Fruit fly (Drosophila melanogaster): ENCODE measurements around the gene CG16986.

The CG16986 gene

dm6 chr3L:2589911-2590763 lies 10.0 kb upstream of the CG16986 start (continued):
- TF ChIP-seq pan (optimal IDR thresholded peaks at IDR 0.05) (no peak), pan (GFP tag; optimal IDR thresholded peaks at IDR 0.05 in 1 of 2, IDR thresholded peaks at IDR 0.05 in 1 of 2) (peak in 1 of 2 experiments; percentile 71), scrt (GFP tag; optimal IDR thresholded peaks at IDR 0.05) (peak; percentile 26), CG12219 (GFP tag; optimal IDR thresholded peaks at IDR 0.05) (peak; percentile 48), hbn (GFP tag; IDR thresholded peaks at IDR 0.05; ENCODE audit: partially characterized antibody) (peak; percentile 76), gfzf (GFP tag; optimal IDR thresholded peaks at IDR 0.05) (no peak), CG30431 (GFP tag; optimal IDR thresholded peaks at IDR 0.05) (peak; percentile 37), knrl (GFP tag; IDR thresholded peaks at IDR 0.05; ENCODE audit: partially characterized antibody) (peak; percentile 72), CG17568 (GFP tag; optimal IDR thresholded peaks at IDR 0.05) (peak; percentile 40), CG7928 (GFP tag; optimal IDR thresholded peaks at IDR 0.05) (peak; percentile 44), CG6791 (GFP tag; IDR thresholded peaks at IDR 0.05; ENCODE audit: partially characterized antibody) (peak; percentile 51; the same call in 2 of the 3 replicates), esg (GFP tag; conservative IDR thresholded peaks at IDR 0.05) (peak; percentile 66), CG12155 (GFP tag; optimal IDR thresholded peaks at IDR 0.05) (peak; percentile 56), CG18764 (GFP tag; optimal IDR thresholded peaks at IDR 0.05) (peak; percentile 42), dmrt99B (tag; optimal IDR thresholded peaks at IDR 0.05) (peak; percentile 80), schlank (tag; optimal IDR thresholded peaks at IDR 0.05) (peak; percentile 22), E2f1 (GFP tag; IDR thresholded peaks at IDR 0.05) (peak; percentile 40; the same call in 1 of the 2 replicates), Dek (tag; optimal IDR thresholded peaks at IDR 0.05) (peak; percentile 69), CG6813 (GFP tag; optimal IDR thresholded peaks at IDR 0.05) (peak; percentile 54), dysf (GFP tag; IDR thresholded peaks at IDR 0.05) (peak; percentile 55; the same call in 1 of the 3 replicates), CG13775 (GFP tag; optimal IDR thresholded peaks at IDR 0.05) (peak; percentile 76), CG12299 (tag; optimal IDR thresholded peaks at IDR 0.05) (peak; percentile 22), CG8290 (GFP tag; optimal IDR thresholded peaks at IDR 0.05) (peak; percentile 21), CG8290 (tag; optimal IDR thresholded peaks at IDR 0.05) (peak; percentile 18 to 47), CG12744 (GFP tag; optimal IDR thresholded peaks at IDR 0.05) (no peak), sisA (GFP tag; IDR thresholded peaks at IDR 0.05) (peak; percentile 58; the same call in 1 of the 2 replicates), gsb-n (tag; optimal IDR thresholded peaks at IDR 0.05) (peak; percentile 46), dati (GFP tag; IDR thresholded peaks at IDR 0.05) (no peak), ara (GFP tag; IDR thresholded peaks at IDR 0.05) (no peak), CG2129 (GFP tag; IDR thresholded peaks at IDR 0.05; ENCODE audit: partially characterized antibody) (peak; percentile 89), Ravus (GFP tag; IDR thresholded peaks at IDR 0.05) (no peak), Doc3 (GFP tag; IDR thresholded peaks at IDR 0.05; ENCODE audit: partially characterized antibody) (peak; percentile 84; the same call in 2 of the 3 replicates), Neu2 (GFP tag; optimal IDR thresholded peaks at IDR 0.05; ENCODE audit: borderline replicate concordance) (no peak), CG17328 (GFP tag; IDR thresholded peaks at IDR 0.05) (peak; percentile 59; the same call in 1 of the 2 replicates), Pdp1 (GFP tag; optimal IDR thresholded peaks at IDR 0.05) (peak in 1 of 2 experiments; percentile 17), Dp (GFP tag; optimal IDR thresholded peaks at IDR 0.05) (no peak), zen2 (GFP tag; IDR thresholded peaks at IDR 0.05; ENCODE audit: partially characterized antibody) (peak; percentile 50; the same call in 1 of the 3 replicates), Nf-YA (GFP tag; IDR thresholded peaks at IDR 0.05) (0 out of 2 replicates have a peak, but pooled peaks have one; percentile 10), klu (GFP tag; IDR thresholded peaks at IDR 0.05) (no peak; the same call in 1 of the 2 replicates), CG17361 (GFP tag; IDR thresholded peaks at IDR 0.05) (peak; percentile 59; the same call in 2 of the 3 replicates), HLHmδ (GFP tag; optimal IDR thresholded peaks at IDR 0.05) (no peak), CG10543 (GFP tag; optimal IDR thresholded peaks at IDR 0.05) (peak; percentile 65), odd (GFP tag; optimal IDR thresholded peaks at IDR 0.05) (peak; percentile 83), zfh2 (GFP tag; optimal IDR thresholded peaks at IDR 0.05) (peak; percentile 44), CG1832 (GFP tag; optimal IDR thresholded peaks at IDR 0.05) (peak; percentile 25), CG14014 (GFP tag; IDR thresholded peaks at IDR 0.05) (peak; percentile 46), CG7556 (GFP tag; optimal IDR thresholded peaks at IDR 0.05) (peak; percentile 84)

Measured in whole organism, embryonic.